Worm (Caenorhabditis elegans) whole organism, L1 larva: ENCODE measurements around the gene srbc-70.

ENCODE experiments used
- ama-1 ChIP-seq: fragments of 150-350 bp; optimal IDR thresholded peaks from 2 replicates; lab custom pipeline; 2014
- dpl-1 ChIP-seq, 3 experiments: fragments of 150-350 bp in 2 of 3; sonication (generic microtip) in 1 of 3; optimal IDR thresholded peaks; 2 replicates each; lab custom pipeline; 2014 to 2017; ENCODE audit warnings: missing biosample characterization in 3 of 3, missing genetic modification characterization in 3 of 3, missing genetic modification reagents in 3 of 3
- fkh-8 ChIP-seq: sonication (generic microtip); optimal IDR thresholded peaks from 2 replicates; lab custom pipeline; 2016; ENCODE audit warnings: mild to moderate bottlenecking, missing genetic modification characterization, missing compliant biosample characterization
- lin-39 ChIP-seq: fragments of 150-350 bp; optimal IDR thresholded peaks from 2 replicates; lab custom pipeline; 2014; ENCODE audit warnings: missing biosample characterization, missing genetic modification reagents, missing genetic modification characterization
- mdl-1 ChIP-seq, 2 experiments: fragments of 150-350 bp; optimal IDR thresholded peaks; 2 replicates each; lab custom pipeline; 2014 to 2017; ENCODE audit warnings: missing biosample characterization in 2 of 2, missing genetic modification characterization in 2 of 2, inconsistent platforms in 1 of 2
- mep-1 ChIP-seq: fragments of 150-350 bp; optimal IDR thresholded peaks from 2 replicates; lab custom pipeline; 2014; ENCODE audit warnings: missing biosample characterization, missing genetic modification characterization
- nhr-237 ChIP-seq: fragments of 150-350 bp; optimal IDR thresholded peaks from 2 replicates; lab custom pipeline; 2014; ENCODE audit warnings: missing biosample characterization, missing genetic modification characterization
- nhr-76 ChIP-seq: sonication (generic microtip); optimal IDR thresholded peaks from 2 replicates; lab custom pipeline; 2017; ENCODE audit warnings: missing biosample characterization, missing genetic modification characterization
- unc-62 ChIP-seq: fragments of 150-350 bp; optimal IDR thresholded peaks from 2 replicates; lab custom pipeline; 2014; ENCODE audit warnings: missing biosample characterization, missing genetic modification reagents, missing genetic modification characterization
- ztf-4 ChIP-seq: fragments of 150-350 bp; optimal IDR thresholded peaks from 2 replicates; lab custom pipeline; 2014; ENCODE audit warnings: missing biosample characterization, missing genetic modification characterization

ce11 chrIV:4270925-4271324, 43.1 kb upstream of the srbc-70 start, which contains the start of gene F36A4.2:
- TF ChIP-seq unc-62 (no peak), mdl-1 (tag; optimal IDR thresholded peaks at IDR 0.05; lab: Kevin White, UChicago) (no peak), ztf-4 (tag; lab: Kevin White, UChicago) (no peak), ama-1 (lab: Kevin White, UChicago) (no peak), mep-1 (no peak), dpl-1 (GFP tag; optimal IDR thresholded peaks at IDR 0.05; lab: Kevin White, UChicago) (no peak), nhr-76 (no peak), lin-39 (tag; lab: Kevin White, UChicago) (no peak), nhr-237 (tag; lab: Kevin White, UChicago) (no peak), fkh-8 (no peak)
